Worm (Caenorhabditis elegans) whole organism, mixed stage, embryonic: ENCODE results near the gene Y116A8C.9.

Experiments
- blmp-1 ChIP-seq: fragments of 150-350 bp; optimal IDR thresholded peaks from 2 replicates; lab custom pipeline; 2014; ENCODE audit warnings: missing biosample characterization, missing genetic modification characterization
- elt-1 ChIP-seq: sonication (generic microtip); optimal IDR thresholded peaks from 2 replicates; lab custom pipeline; 2017; ENCODE audit warnings: missing genetic modification characterization, mild to moderate bottlenecking, missing compliant biosample characterization, antibody characterized with exemption, moderate library complexity, borderline replicate concordance; ENCODE audit not compliant: insufficient read depth
- ham-2 ChIP-seq: fragments of 200-800 bp; sonication (Bioruptor generic); optimal IDR thresholded peaks from 2 replicates; lab custom pipeline; 2018; ENCODE audit warnings: mild to moderate bottlenecking, missing genetic modification characterization, missing compliant biosample characterization
- mls-2 ChIP-seq: sonication (generic microtip); optimal IDR thresholded peaks from 2 replicates; lab custom pipeline; 2016; ENCODE audit warnings: mild to moderate bottlenecking, missing genetic modification characterization, moderate library complexity, missing compliant biosample characterization
- nhr-2 ChIP-seq: fragments of 150-350 bp; optimal IDR thresholded peaks from 2 replicates; lab custom pipeline; 2014; ENCODE audit warnings: missing biosample characterization, missing genetic modification characterization
- nhr-237 ChIP-seq: fragments of 150-350 bp; optimal IDR thresholded peaks from 2 replicates; lab custom pipeline; 2014; ENCODE audit warnings: missing biosample characterization, missing genetic modification characterization
- snpc-4 ChIP-seq: fragments of 150-350 bp; optimal IDR thresholded peaks from 2 replicates; lab custom pipeline; 2014; ENCODE audit warnings: missing biosample characterization, missing genetic modification characterization
- ztf-11 ChIP-seq: fragments of 150-350 bp; optimal IDR thresholded peaks from 2 replicates; lab custom pipeline; 2014; ENCODE audit warnings: missing biosample characterization, missing genetic modification characterization

- TF ChIP-seq ham-2 (no peak), blmp-1 (tag; lab: Kevin White, UChicago) (no peak), nhr-237 (tag; lab: Kevin White, UChicago) (no peak), snpc-4 (tag; lab: Kevin White, UChicago) (no peak), elt-1 (tag; lab: Kevin White, UChicago) (no peak), ztf-11 (tag; lab: Kevin White, UChicago) (peak; percentile 31), mls-2 (tag; lab: Kevin White, UChicago) (peak; percentile 83), nhr-2 (tag; lab: Kevin White, UChicago) (no peak)
These were observed at the start of gene Y116A8C.9, which contains the start of gene arf-6 for ce11 chrIV:16946746-16947145.
